Worm (Caenorhabditis elegans): ENCODE measurements around the gene Y54G9A.7.

ce11 chrII:13721218-13721617 is 4.4 kb downstream of the Y54G9A.7 start, which contains the start of gene sre-46:
- TF ChIP-seq nhr-77 (tag; optimal IDR thresholded peaks at IDR 0.05) (no peak), ceh-82 (tag; optimal IDR thresholded peaks at IDR 0.05) (no peak), fkh-10 (GFP tag; optimal IDR thresholded peaks at IDR 0.05) (no peak), aly-2 (tag; optimal IDR thresholded peaks at IDR 0.05) (no peak), nhr-6 (tag; optimal IDR thresholded peaks at IDR 0.05) (no peak), nhr-42 (GFP tag; IDR thresholded peaks at IDR 0.05) (no peak), ceh-28 (tag; optimal IDR thresholded peaks at IDR 0.05) (no peak), tra-1 (GFP tag; IDR thresholded peaks at IDR 0.05) (no peak), daf-16 (GFP tag; optimal IDR thresholded peaks at IDR 0.05) (no peak), daf-16 (tag; optimal IDR thresholded peaks at IDR 0.05) (no peak)
